Fruit fly (Drosophila melanogaster) whole organism, embryonic: ENCODE data around the gene CG11596.

Experiments used
- CG13424 ChIP-seq: fragments of 200-800 bp; sonication (Bioruptor generic); optimal IDR thresholded peaks from 2 replicates; lab custom pipeline; 2019; ENCODE audit warnings: missing biosample characterization, mild to moderate bottlenecking, missing genetic modification characterization, moderate library complexity
- D19A ChIP-seq: fragments of 200-800 bp; optimal IDR thresholded peaks from 3 replicates; lab custom pipeline; 2019; ENCODE audit warnings: missing biosample characterization, mild to moderate bottlenecking, missing genetic modification characterization, moderate library complexity
- Gsc ChIP-seq: fragments of 200-800 bp; sonication (Bioruptor generic); IDR thresholded peaks from 2 replicates; pipeline ENCODE4 v1.3.6; 2022; ENCODE audit warnings: missing biosample characterization, missing genetic modification characterization
- exex ChIP-seq: fragments of 200-800 bp; sonication (Bioruptor generic); optimal IDR thresholded peaks from 4 replicates; lab custom pipeline; 2018; ENCODE audit warnings: missing biosample characterization, mild to moderate bottlenecking, missing genetic modification characterization, moderate library complexity
- fd96Cb ChIP-seq: fragments of 200-800 bp; sonication (Bioruptor generic); optimal IDR thresholded peaks from 2 replicates; lab custom pipeline; 2018; ENCODE audit warnings: missing biosample characterization, mild to moderate bottlenecking, missing genetic modification characterization, moderate library complexity
- grn ChIP-seq: fragments of 200-800 bp; sonication (Bioruptor generic); optimal IDR thresholded peaks from 3 replicates; lab custom pipeline; 2017; ENCODE audit warnings: missing biosample characterization, missing genetic modification characterization
- otp ChIP-seq: fragments of 200-800 bp; sonication (Bioruptor generic); IDR thresholded peaks from 3 replicates; pipeline ENCODE4, ENCODE4 v1.3.6; 2022; ENCODE audit warnings: missing biosample characterization, missing genetic modification characterization
- seq ChIP-seq: fragments of 200-800 bp; sonication (Bioruptor generic); IDR thresholded peaks from 2 replicates; pipeline ENCODE4 v1.3.6; 2022; ENCODE audit warnings: missing biosample characterization, missing genetic modification characterization
- shn ChIP-seq: fragments of 200-800 bp; sonication (Bioruptor generic); optimal IDR thresholded peaks from 3 replicates; lab custom pipeline; 2016; ENCODE audit warnings: missing biosample characterization, missing genetic modification characterization

dm6 chrX:1979673-1980072 is 52.2 kb downstream of the CG11596 start:
- TF ChIP-seq exex (no peak), D19A (no peak), grn (GFP tag; lab: Kevin White, UChicago) (no peak), seq (GFP tag; lab: Robert Waterston, UW) (no peak), CG13424 (no peak), shn (GFP tag; lab: Kevin White, UChicago) (no peak), fd96Cb (no peak), Gsc (no peak), otp (no peak)
